Fruit fly (Drosophila melanogaster): Measurements from ENCODE around the gene Ada.

DNA sequence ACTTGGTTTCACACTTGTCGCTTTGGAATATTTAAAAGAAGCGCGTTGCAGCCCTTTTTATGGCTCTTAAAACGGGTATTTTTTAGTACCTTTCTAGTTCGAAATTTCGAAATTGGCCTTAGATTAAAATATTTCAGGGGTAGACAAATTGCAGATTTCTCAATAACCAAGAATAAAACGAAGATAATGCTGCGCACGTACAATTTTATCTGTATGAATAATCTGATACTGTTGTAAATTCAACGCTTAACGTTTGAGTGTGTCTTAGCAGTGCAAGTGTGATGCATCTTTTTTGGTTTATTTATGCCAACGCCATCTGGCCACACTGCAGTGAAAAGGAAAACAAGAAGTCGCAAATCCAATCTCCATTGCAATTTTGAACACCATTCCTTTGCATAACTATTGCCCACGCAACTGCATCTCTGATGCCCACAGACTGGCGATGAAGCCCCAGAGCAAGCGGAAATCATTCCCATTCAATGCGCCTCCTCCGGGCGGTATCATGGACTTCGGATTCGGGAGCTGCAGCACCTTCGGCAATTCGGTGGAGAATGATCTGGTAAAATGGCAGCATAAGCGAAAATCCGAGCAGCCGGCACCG lies 14.4 kb upstream of the Ada start, which contains the start of gene Nmdmc:
- TF ChIP-seq Max (GFP tag; optimal IDR thresholded peaks at IDR 0.05) (no peak), cg (GFP tag; optimal IDR thresholded peaks at IDR 0.05) (no peak), ci (GFP tag; IDR thresholded peaks at IDR 0.05) (no peak)
